Worm (Caenorhabditis elegans) whole organism, midembryonic: ENCODE results near the gene lips-17.

Source experiments
- T22C8.4 ChIP-seq: fragments of 200-800 bp; sonication (Bioruptor generic); IDR thresholded peaks from 2 replicates; pipeline ENCODE4 v1.3.6; 2022; ENCODE audit warnings: missing genetic modification characterization, missing compliant biosample characterization
- cog-1 ChIP-seq: sonication (generic microtip); optimal IDR thresholded peaks from 2 replicates; lab custom pipeline; 2016; ENCODE audit warnings: missing genetic modification characterization, missing compliant biosample characterization
- flt-1 ChIP-seq: fragments of 200-800 bp; sonication (Bioruptor generic); IDR thresholded peaks from 2 replicates; pipeline ENCODE4 v1.3.6; 2022; ENCODE audit warnings: missing genetic modification characterization, missing compliant biosample characterization
- med-1 ChIP-seq: sonication (generic microtip); optimal IDR thresholded peaks from 2 replicates; lab custom pipeline; 2017; ENCODE audit warnings: missing genetic modification characterization, mild to moderate bottlenecking, missing compliant biosample characterization, antibody characterized with exemption, missing genetic modification reagents; ENCODE audit not compliant: insufficient read depth
- ref-1 ChIP-seq: fragments of 200-800 bp; sonication (Bioruptor generic); conservative IDR thresholded peaks from 2 replicates; pipeline ENCODE4 v1.3.6; 2022; ENCODE audit warnings: missing genetic modification reagents, missing genetic modification characterization, missing compliant biosample characterization
- tab-1 ChIP-seq: fragments of 200-800 bp; sonication (Bioruptor generic); IDR thresholded peaks from 2 replicates; pipeline ENCODE4 v1.3.6; 2022; ENCODE audit warnings: missing genetic modification characterization, missing compliant biosample characterization
- ztf-23 ChIP-seq: fragments of 200-800 bp; sonication (Bioruptor generic); IDR thresholded peaks from 2 replicates; pipeline ENCODE4 v1.3.6; 2022; ENCODE audit warnings: missing genetic modification reagents, missing genetic modification characterization, missing compliant biosample characterization
- ztf-29 ChIP-seq: fragments of 200-800 bp; sonication (Bioruptor generic); IDR thresholded peaks from 2 replicates; pipeline ENCODE4 v1.3.6; 2022; ENCODE audit warnings: missing genetic modification reagents, missing genetic modification characterization, missing compliant biosample characterization

DNA sequence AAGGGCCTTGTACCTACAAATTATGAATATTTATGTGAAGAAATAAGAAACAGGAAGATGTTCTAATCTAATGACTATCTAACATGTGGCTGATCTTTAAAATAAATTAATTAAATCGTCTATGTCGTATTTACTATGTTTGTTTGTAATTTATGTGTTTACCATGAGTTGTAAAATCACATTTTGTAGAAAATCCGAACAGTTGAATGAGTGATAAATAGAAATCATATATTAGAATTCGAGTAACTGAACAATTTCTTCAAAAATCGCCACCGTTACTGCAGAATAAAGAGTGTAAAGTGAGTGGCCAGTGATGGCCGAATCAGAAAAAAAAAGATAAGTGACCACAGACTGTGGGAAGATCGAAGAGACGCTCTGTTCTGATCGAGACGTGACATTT, 22.0 kb downstream of the lips-17 start:
- TF ChIP-seq ztf-29 (GFP tag; lab: Robert Waterston, UW) (no peak), ztf-23 (GFP tag; lab: Robert Waterston, UW) (no peak), T22C8.4 (no peak), med-1 (no peak), tab-1 (GFP tag; lab: Robert Waterston, UW) (no peak), flt-1 (GFP tag; lab: Robert Waterston, UW) (no peak), ref-1 (GFP tag; lab: Robert Waterston, UW) (no peak), cog-1 (no peak)
